Worm (Caenorhabditis elegans): ENCODE data around the gene nhr-51.
A peak's percentile ranks its signal among the peaks of the same experiment; 100 is the strongest.

nhr-51 gene

DNA sequence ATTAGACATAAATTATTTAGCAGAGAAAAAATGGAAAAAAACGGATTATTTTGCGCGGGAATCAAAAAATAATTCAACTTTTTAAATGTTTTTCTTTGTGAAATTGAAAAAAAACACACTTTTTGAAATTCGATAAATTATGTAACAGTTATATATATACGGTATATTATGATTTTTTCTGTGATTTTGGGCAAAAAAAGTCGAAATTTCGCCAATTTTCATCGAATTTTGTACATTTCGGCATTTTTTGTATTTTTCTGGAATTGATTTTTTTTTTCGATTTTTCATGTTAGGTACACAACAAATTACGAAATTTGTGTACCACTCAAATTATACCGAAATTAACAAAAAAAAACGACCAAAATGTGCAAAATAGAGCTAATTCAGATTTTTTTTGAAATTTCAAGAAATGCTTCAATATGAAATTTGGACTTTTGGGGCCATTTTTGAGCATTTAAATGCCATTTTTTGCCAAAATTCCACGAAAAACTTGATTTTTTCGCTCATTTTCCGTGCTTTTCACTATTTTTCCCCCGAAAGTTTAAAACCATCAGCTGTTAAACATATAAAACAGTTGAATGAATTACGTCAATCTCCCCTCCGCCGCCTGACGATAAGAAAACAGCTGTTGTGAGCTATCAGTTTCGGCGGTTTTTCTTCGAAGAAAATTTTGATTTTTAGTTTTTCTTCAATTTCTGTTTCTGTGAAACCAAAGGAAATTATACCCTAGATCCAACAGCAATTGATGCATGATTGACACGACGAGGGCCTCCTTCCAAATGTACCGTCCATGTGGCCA, 15.3 kb upstream of the nhr-51 start:
- peak in 1 of 2 experiments; percentile 24 for TF ChIP-seq lsy-2 (tag; optimal IDR thresholded peaks at IDR 0.05)
- no peak for TF ChIP-seq xbp-1 (tag; optimal IDR thresholded peaks at IDR 0.05)
- TF ChIP-seq fkh-10 (GFP tag; optimal IDR thresholded peaks at IDR 0.05) = no peak
- TF ChIP-seq rnt-1 (tag; optimal IDR thresholded peaks at IDR 0.05) = peak; percentile 72
- TF ChIP-seq nhr-71 (tag; optimal IDR thresholded peaks at IDR 0.05) = peak; percentile 40
- no peak for TF ChIP-seq C16A3.4 (tag; optimal IDR thresholded peaks at IDR 0.05)
- TF ChIP-seq nhr-19 (GFP tag; conservative IDR thresholded peaks at IDR 0.05) = peak; percentile 34; the same call in 1 of the 2 replicates
- no peak for TF ChIP-seq elt-3 (tag; optimal IDR thresholded peaks at IDR 0.05)
- no peak for TF ChIP-seq unc-86 (tag; optimal IDR thresholded peaks at IDR 0.05)
- TF ChIP-seq fkh-8 (tag; optimal IDR thresholded peaks at IDR 0.05) = no peak
- peak; percentile 5 for TF ChIP-seq snu-23 (GFP tag; optimal IDR thresholded peaks at IDR 0.05)
- no peak for TF ChIP-seq hpl-2 (GFP tag; optimal IDR thresholded peaks at IDR 0.05)
- no peak for TF ChIP-seq lin-13 (GFP tag; optimal IDR thresholded peaks at IDR 0.05)
- peak; percentile 51 for TF ChIP-seq lin-14 (GFP tag; optimal IDR thresholded peaks at IDR 0.05)

DNA sequence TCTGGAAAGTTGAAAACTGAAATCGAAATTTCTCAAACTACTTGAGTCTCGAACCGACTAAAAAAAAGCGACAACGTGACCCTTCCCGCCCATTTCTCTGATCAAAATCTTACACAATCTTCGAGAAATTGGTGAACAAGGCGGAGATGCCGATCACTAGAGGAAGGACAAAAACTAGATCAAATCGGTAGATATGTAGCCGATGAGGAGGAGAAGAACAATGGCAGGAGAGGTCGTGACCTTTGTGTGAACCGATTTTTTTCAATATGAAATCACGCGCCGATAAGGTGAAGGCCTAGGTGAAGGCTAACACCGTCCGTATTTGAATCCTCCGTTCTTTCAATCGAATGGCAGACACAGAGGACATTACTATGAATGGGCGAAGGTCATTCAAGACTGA, 12.8 kb upstream of the nhr-51 start:
- TF ChIP-seq hlh-17 (GFP tag; optimal IDR thresholded peaks at IDR 0.05; ENCODE audit: borderline replicate concordance) = no peak
- no peak for TF ChIP-seq pax-3 (tag; optimal IDR thresholded peaks at IDR 0.05)
- no peak for TF ChIP-seq unc-86 (tag; optimal IDR thresholded peaks at IDR 0.05)
- no peak for TF ChIP-seq ceh-63 (GFP tag; optimal IDR thresholded peaks at IDR 0.05)
- TF ChIP-seq lin-35 (GFP tag; optimal IDR thresholded peaks at IDR 0.05) = no peak
- no peak for TF ChIP-seq sox-4 (tag; optimal IDR thresholded peaks at IDR 0.05)
- TF ChIP-seq xbp-1 (tag; optimal IDR thresholded peaks at IDR 0.05) = no peak
- TF ChIP-seq elt-3 (tag; optimal IDR thresholded peaks at IDR 0.05) = peak in 1 of 6 experiments; percentile 27
- TF ChIP-seq lin-13 (GFP tag; optimal IDR thresholded peaks at IDR 0.05) = peak; percentile 30
- TF ChIP-seq rnt-1 (tag; optimal IDR thresholded peaks at IDR 0.05) = peak; percentile 5
- TF ChIP-seq snu-23 (GFP tag; optimal IDR thresholded peaks at IDR 0.05) = peak; percentile 15
- no peak for TF ChIP-seq unc-98 (GFP tag; IDR thresholded peaks at IDR 0.05)
- TF ChIP-seq nhr-237 (tag; optimal IDR thresholded peaks at IDR 0.05) = no peak
- no peak for TF ChIP-seq fkh-10 (GFP tag; optimal IDR thresholded peaks at IDR 0.05)
- TF ChIP-seq aly-2 (tag; optimal IDR thresholded peaks at IDR 0.05) = no peak
- TF ChIP-seq nhr-85 (tag) = peak; percentile 96
- TF ChIP-seq egl-27 (tag; optimal IDR thresholded peaks at IDR 0.05) = no peak
- TF ChIP-seq nhr-28 (tag; optimal IDR thresholded peaks at IDR 0.05) = no peak
- no peak for TF ChIP-seq lir-3 (tag; optimal IDR thresholded peaks at IDR 0.05; ENCODE audit: poor library complexity)
- peak; percentile 82 for TF ChIP-seq lin-14 (GFP tag; optimal IDR thresholded peaks at IDR 0.05)
- TF ChIP-seq dsc-1 (tag; optimal IDR thresholded peaks at IDR 0.05) = no peak
- peak; percentile 43; the same call in 1 of the 2 replicates for TF ChIP-seq grh-1 (GFP tag; IDR thresholded peaks at IDR 0.05)
- no peak for TF ChIP-seq fkh-8 (tag; optimal IDR thresholded peaks at IDR 0.05)
- no peak for TF ChIP-seq zag-1 (tag; optimal IDR thresholded peaks at IDR 0.05)
- peak; percentile 16 for TF ChIP-seq irx-1 (tag; optimal IDR thresholded peaks at IDR 0.05)
- TF ChIP-seq nhr-71 (tag; optimal IDR thresholded peaks at IDR 0.05) = peak; percentile 26
- TF ChIP-seq dpl-1 (GFP tag; optimal IDR thresholded peaks at IDR 0.05) = no peak
- no peak for TF ChIP-seq nhr-47 (tag; optimal IDR thresholded peaks at IDR 0.05)
- no peak for TF ChIP-seq zip-4 (GFP tag; optimal IDR thresholded peaks at IDR 0.05)
- TF ChIP-seq unc-62 (GFP tag; optimal IDR thresholded peaks at IDR 0.05) = no peak
- peak; percentile 10 for TF ChIP-seq nhr-90 (tag; optimal IDR thresholded peaks at IDR 0.05; ENCODE audit: poor library complexity)
- TF ChIP-seq ztf-11 (tag; optimal IDR thresholded peaks at IDR 0.05) = no peak
- TF ChIP-seq elt-2 (tag; optimal IDR thresholded peaks at IDR 0.05) = no peak
- TF ChIP-seq isw-1 (GFP tag; IDR thresholded peaks at IDR 0.05) = no peak
- no peak for TF ChIP-seq nhr-12 (tag; optimal IDR thresholded peaks at IDR 0.05)
- TF ChIP-seq egl-13 (tag; optimal IDR thresholded peaks at IDR 0.05) = no peak
- no peak for TF ChIP-seq ceh-8 (GFP tag; optimal IDR thresholded peaks at IDR 0.05)
- no peak for TF ChIP-seq C34B4.2 (tag; optimal IDR thresholded peaks at IDR 0.05)
- TF ChIP-seq skn-1 (tag; optimal IDR thresholded peaks at IDR 0.05) = no peak
- TF ChIP-seq mef-2 (tag; optimal IDR thresholded peaks at IDR 0.05) = no peak
- no peak for TF ChIP-seq nhr-76 (tag; optimal IDR thresholded peaks at IDR 0.05)
- TF ChIP-seq tlp-1 (tag; optimal IDR thresholded peaks at IDR 0.05) = no peak
- no peak for TF ChIP-seq nhr-84 (tag; optimal IDR thresholded peaks at IDR 0.05)

Measured in whole organism, L1 larva.